Fruit fly (Drosophila melanogaster): ENCODE data around the gene cyst.
A peak's percentile ranks its signal among the peaks of the same experiment; 100 is the strongest.

The cyst gene

dm6 chr2L:19452535-19453317, 55.8 kb downstream of the cyst start (continued):
- TF ChIP-seq Bgb (GFP tag; IDR thresholded peaks at IDR 0.05; ENCODE audit: partially characterized antibody), result peak; percentile 7; the same call in 1 of the 2 replicates
- TF ChIP-seq HmgD (GFP tag; optimal IDR thresholded peaks at IDR 0.05), result no peak
- TF ChIP-seq CG2199 (GFP tag; IDR thresholded peaks at IDR 0.05), result no peak
- TF ChIP-seq pan (optimal IDR thresholded peaks at IDR 0.05), result no peak
- TF ChIP-seq pan (GFP tag; optimal IDR thresholded peaks at IDR 0.05 in 1 of 2, IDR thresholded peaks at IDR 0.05 in 1 of 2), result peak in 1 of 2 experiments; percentile 26
- no peak for TF ChIP-seq D (optimal IDR thresholded peaks at IDR 0.05)
- no peak for TF ChIP-seq D (GFP tag; optimal IDR thresholded peaks at IDR 0.05)
- TF ChIP-seq CG34224 (GFP tag; IDR thresholded peaks at IDR 0.05; ENCODE audit: partially characterized antibody), result peak; percentile 21; the same call in 2 of the 3 replicates
- TF ChIP-seq az2 (GFP tag; optimal IDR thresholded peaks at IDR 0.05), result peak; percentile 22
- TF ChIP-seq grn (GFP tag; optimal IDR thresholded peaks at IDR 0.05), result no peak
- no peak for TF ChIP-seq CG6175 (GFP tag; IDR thresholded peaks at IDR 0.05)
- TF ChIP-seq dpn (GFP tag; optimal IDR thresholded peaks at IDR 0.05), result peak; percentile 17 to 38
- TF ChIP-seq CG6689 (GFP tag; IDR thresholded peaks at IDR 0.05), result no peak
- TF ChIP-seq CG10979 (tag; optimal IDR thresholded peaks at IDR 0.05), result peak; percentile 13
- TF ChIP-seq toy (GFP tag; IDR thresholded peaks at IDR 0.05), result no peak
- TF ChIP-seq caup (GFP tag; optimal IDR thresholded peaks at IDR 0.05; ENCODE audit: severe bottlenecking), result no peak
- no peak for TF ChIP-seq MTF-1 (GFP tag; optimal IDR thresholded peaks at IDR 0.05; ENCODE audit: borderline replicate concordance)
- TF ChIP-seq sob (GFP tag; IDR thresholded peaks at IDR 0.05), result 0 out of 2 replicates have a peak, but pooled peaks have one; percentile 29
- no peak for TF ChIP-seq trh (GFP tag; optimal IDR thresholded peaks at IDR 0.05)
- no peak for TF ChIP-seq ara (GFP tag; IDR thresholded peaks at IDR 0.05)
- TF ChIP-seq Blimp-1 (GFP tag; optimal IDR thresholded peaks at IDR 0.05), result peak; percentile 4
- TF ChIP-seq CG7839 (tag; optimal IDR thresholded peaks at IDR 0.05), result peak; percentile 32
- TF ChIP-seq CG14441 (GFP tag; IDR thresholded peaks at IDR 0.05), result peak; percentile 56
- peak; percentile 78 for TF ChIP-seq phol (tag; optimal IDR thresholded peaks at IDR 0.05)
- TF ChIP-seq CG1024 (GFP tag; IDR thresholded peaks at IDR 0.05), result 0 out of 2 replicates have a peak, but pooled peaks have one; percentile 2
- TF ChIP-seq Myb (GFP tag; optimal IDR thresholded peaks at IDR 0.05), result peak; percentile 36
- no peak for TF ChIP-seq lola (GFP tag; optimal IDR thresholded peaks at IDR 0.05)
- TF ChIP-seq hb (GFP tag; IDR thresholded peaks at IDR 0.05; ENCODE audit: partially characterized antibody), result 0 out of 3 replicates have a peak, but pooled peaks have one; percentile 29
- peak; percentile 8 for TF ChIP-seq p53 (GFP tag; optimal IDR thresholded peaks at IDR 0.05)
- peak; percentile 34 for TF ChIP-seq Hsf (GFP tag; optimal IDR thresholded peaks at IDR 0.05)
- TF ChIP-seq mam (GFP tag; optimal IDR thresholded peaks at IDR 0.05), result peak; percentile 36
- peak; percentile 30 for TF ChIP-seq sd (tag; optimal IDR thresholded peaks at IDR 0.05)
- no peak for TF ChIP-seq prd (optimal IDR thresholded peaks at IDR 0.05)
- TF ChIP-seq prd (GFP tag; IDR thresholded peaks at IDR 0.05), result peak; percentile 26; the same call in 2 of the 3 replicates
- TF ChIP-seq Adf1 (GFP tag; IDR thresholded peaks at IDR 0.05), result peak; percentile 66; the same call in 1 of the 2 replicates
- TF ChIP-seq CG30403 (GFP tag; optimal IDR thresholded peaks at IDR 0.05), result peak; percentile 25
- TF ChIP-seq bsh (GFP tag; optimal IDR thresholded peaks at IDR 0.05), result peak in 1 of 2 experiments; percentile 13
- TF ChIP-seq CG8359 (GFP tag; optimal IDR thresholded peaks at IDR 0.05; ENCODE audit: borderline replicate concordance), result no peak
- no peak for TF ChIP-seq Atf-2 (GFP tag; optimal IDR thresholded peaks at IDR 0.05)
- TF ChIP-seq CG12942 (GFP tag; optimal IDR thresholded peaks at IDR 0.05), result no peak
- TF ChIP-seq Dip3 (GFP tag; optimal IDR thresholded peaks at IDR 0.05), result peak; percentile 34
- no peak for TF ChIP-seq Optix (GFP tag; IDR thresholded peaks at IDR 0.05)
- TF ChIP-seq dm (GFP tag; optimal IDR thresholded peaks at IDR 0.05), result peak; percentile 1
- TF ChIP-seq lilli (GFP tag; optimal IDR thresholded peaks at IDR 0.05), result peak; percentile 40
- peak; percentile 63 for TF ChIP-seq MBD-R2 (GFP tag; IDR thresholded peaks at IDR 0.05)
- no peak for TF ChIP-seq cwo (GFP tag; optimal IDR thresholded peaks at IDR 0.05)
- TF ChIP-seq Trl (optimal IDR thresholded peaks at IDR 0.05), result no peak
- TF ChIP-seq Trl (GFP tag; optimal IDR thresholded peaks at IDR 0.05), result peak; percentile 23
- TF ChIP-seq Hr39 (optimal IDR thresholded peaks at IDR 0.05), result no peak
- peak; percentile 7 for TF ChIP-seq odd (GFP tag; optimal IDR thresholded peaks at IDR 0.05)
